Worm (Caenorhabditis elegans): ENCODE results near the gene ZK1055.7.

DNA sequence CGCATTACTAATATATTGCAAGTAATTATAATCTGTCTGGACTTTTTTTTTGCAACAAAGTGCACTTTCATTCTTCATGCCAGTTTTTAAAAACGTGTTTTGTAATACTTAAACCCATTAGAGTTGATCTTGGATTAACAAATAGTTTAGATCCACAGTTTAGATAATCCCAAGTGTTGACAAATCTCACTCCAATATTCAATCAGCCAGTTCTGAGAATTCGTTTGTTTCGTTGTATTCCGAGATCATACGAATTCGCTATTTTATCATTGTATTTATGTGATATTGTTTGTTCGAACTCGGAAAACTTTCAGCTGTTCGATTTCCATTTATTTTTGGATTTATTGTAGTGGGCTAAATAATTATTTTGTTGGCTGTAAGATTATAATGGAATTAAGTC, 40.6 kb upstream of the ZK1055.7 start:
- TF ChIP-seq rcor-1 (GFP tag; IDR thresholded peaks at IDR 0.05) = no peak
- no peak for TF ChIP-seq lin-40 (tag; optimal IDR thresholded peaks at IDR 0.05)
- TF ChIP-seq Y56A3A.18 (GFP tag; IDR thresholded peaks at IDR 0.05) = no peak
- no peak for TF ChIP-seq attf-3 (GFP tag; conservative IDR thresholded peaks at IDR 0.05)
- TF ChIP-seq ceh-91 (GFP tag; IDR thresholded peaks at IDR 0.05) = no peak
- no peak for TF ChIP-seq ekl-4 (GFP tag; IDR thresholded peaks at IDR 0.05)
- no peak for TF ChIP-seq let-526 (GFP tag; IDR thresholded peaks at IDR 0.05)
- TF ChIP-seq rpc-1 (optimal IDR thresholded peaks at IDR 0.05) = no peak
- no peak for TF ChIP-seq rpc-1 (tag; optimal IDR thresholded peaks at IDR 0.05)
- TF ChIP-seq bed-1 (GFP tag; IDR thresholded peaks at IDR 0.05) = no peak
- no peak for TF ChIP-seq bed-2 (GFP tag; IDR thresholded peaks at IDR 0.05)
- TF ChIP-seq ceh-100 (GFP tag; IDR thresholded peaks at IDR 0.05) = no peak
- TF ChIP-seq akir-1 (GFP tag; optimal IDR thresholded peaks at IDR 0.05) = no peak
- no peak for TF ChIP-seq ceh-79 (tag; optimal IDR thresholded peaks at IDR 0.05)

Measured in whole organism, young adult.